Fruit fly (Drosophila melanogaster) whole organism, embryonic: ENCODE measurements around the gene CG9550.

ENCODE experiments used
- Antp ChIP-seq: fragments of 200-800 bp; sonication (Bioruptor generic); optimal IDR thresholded peaks from 3 replicates; lab custom pipeline; 2016; ENCODE audit warnings: missing biosample characterization, missing genetic modification characterization
- BtbVII ChIP-seq: fragments of 200-800 bp; sonication (Bioruptor generic); optimal IDR thresholded peaks from 3 replicates; lab custom pipeline; 2017; ENCODE audit warnings: missing biosample characterization, mild to moderate bottlenecking, missing genetic modification characterization
- CG12071 ChIP-seq: fragments of 200-800 bp; sonication (Bioruptor generic); optimal IDR thresholded peaks from 3 replicates; lab custom pipeline; 2018; ENCODE audit warnings: missing biosample characterization, mild to moderate bottlenecking, missing genetic modification characterization
- CG13894 ChIP-seq: fragments of 200-800 bp; sonication (Bioruptor generic); optimal IDR thresholded peaks from 3 replicates; lab custom pipeline; 2018; ENCODE audit warnings: missing biosample characterization, mild to moderate bottlenecking, missing genetic modification characterization, moderate library complexity
- CG1529 ChIP-seq: fragments of 200-800 bp; sonication (Bioruptor generic); optimal IDR thresholded peaks from 3 replicates; lab custom pipeline; 2018; ENCODE audit warnings: missing biosample characterization, missing genetic modification characterization
- CG16813 ChIP-seq: fragments of 200-800 bp; sonication (Bioruptor generic); IDR thresholded peaks from 3 replicates; pipeline ENCODE4 v1.3.6; 2022; ENCODE audit warnings: missing biosample characterization, missing genetic modification characterization; ENCODE audit not compliant: partially characterized antibody
- CG17361 ChIP-seq: fragments of 200-800 bp; sonication (Bioruptor generic); IDR thresholded peaks from 3 replicates; pipeline ENCODE4 v1.3.6; 2022; ENCODE audit warnings: missing biosample characterization, missing genetic modification characterization
- CG17385 ChIP-seq: fragments of 200-800 bp; sonication (Bioruptor generic); optimal IDR thresholded peaks from 3 replicates; lab custom pipeline; 2018; ENCODE audit warnings: missing biosample characterization, mild to moderate bottlenecking, missing genetic modification characterization
- CG17912 ChIP-seq: fragments of 200-800 bp; sonication (Bioruptor generic); optimal IDR thresholded peaks from 2 replicates; lab custom pipeline; 2018; ENCODE audit warnings: missing biosample characterization, mild to moderate bottlenecking, missing genetic modification characterization
- CG2120 ChIP-seq: fragments of 200-800 bp; sonication (Bioruptor generic); optimal IDR thresholded peaks from 3 replicates; lab custom pipeline; 2016; ENCODE audit warnings: missing biosample characterization, missing genetic modification characterization
- CG2875 ChIP-seq: fragments of 200-800 bp; sonication (Bioruptor generic); optimal IDR thresholded peaks from 2 replicates; lab custom pipeline; 2017; ENCODE audit warnings: missing biosample characterization, mild to moderate bottlenecking, missing genetic modification characterization, missing genetic modification reagents
- CG30431 ChIP-seq: fragments of 200-800 bp; sonication (Bioruptor generic); optimal IDR thresholded peaks from 2 replicates; lab custom pipeline; 2017; ENCODE audit warnings: missing biosample characterization, missing genetic modification characterization
- CG32772 ChIP-seq: fragments of 200-800 bp; sonication (Bioruptor generic); IDR thresholded peaks from 2 replicates; pipeline ENCODE4 v1.3.6; 2022; ENCODE audit warnings: missing biosample characterization, missing genetic modification characterization
- CG4730 ChIP-seq: fragments of 200-800 bp; sonication (Bioruptor generic); IDR thresholded peaks from 2 replicates; pipeline ENCODE4 v1.3.6; 2022; ENCODE audit warnings: missing biosample characterization, missing genetic modification characterization
- CG6254 ChIP-seq: fragments of 200-800 bp; sonication (Bioruptor generic); optimal IDR thresholded peaks from 3 replicates; lab custom pipeline; 2017; ENCODE audit warnings: mild to moderate bottlenecking, missing biosample characterization, missing genetic modification reagents, missing genetic modification characterization
- CG7271 ChIP-seq: fragments of 200-800 bp; sonication (Bioruptor generic); optimal IDR thresholded peaks from 2 replicates; lab custom pipeline; 2018; ENCODE audit warnings: missing biosample characterization, mild to moderate bottlenecking, missing genetic modification characterization, moderate library complexity
- CG8281 ChIP-seq: fragments of 200-800 bp; sonication (Bioruptor generic); optimal IDR thresholded peaks from 2 replicates; lab custom pipeline; 2018; ENCODE audit warnings: missing biosample characterization, mild to moderate bottlenecking, missing genetic modification characterization, moderate library complexity
- CG8944 ChIP-seq: fragments of 200-800 bp; sonication (Bioruptor generic); optimal IDR thresholded peaks from 3 replicates; lab custom pipeline; 2016; ENCODE audit warnings: missing biosample characterization, missing genetic modification characterization
- CG9437 ChIP-seq: fragments of 200-800 bp; sonication (Bioruptor generic); optimal IDR thresholded peaks from 2 replicates; lab custom pipeline; 2018; ENCODE audit warnings: missing biosample characterization, mild to moderate bottlenecking, missing genetic modification characterization
- CG9797 ChIP-seq: fragments of 200-800 bp; sonication (Bioruptor generic); optimal IDR thresholded peaks from 3 replicates; lab custom pipeline; 2018; ENCODE audit warnings: missing biosample characterization, mild to moderate bottlenecking, missing genetic modification characterization
- Dll ChIP-seq: fragments of 200-800 bp; sonication (Bioruptor generic); IDR thresholded peaks from 4 replicates; pipeline ENCODE4 v1.3.6; 2022; ENCODE audit warnings: missing biosample characterization, missing genetic modification characterization; ENCODE audit not compliant: partially characterized antibody
- Elba2 ChIP-seq: fragments of 200-800 bp; sonication (Bioruptor generic); optimal IDR thresholded peaks from 3 replicates; lab custom pipeline; 2016; ENCODE audit warnings: missing biosample characterization, missing genetic modification characterization
- Gug ChIP-seq: fragments of 200-800 bp; sonication (Bioruptor generic); IDR thresholded peaks from 4 replicates; pipeline ENCODE4 v1.3.6; 2022; ENCODE audit warnings: missing biosample characterization, missing genetic modification characterization
- Hr78 ChIP-seq, 2 experiments: fragments of 200-800 bp in 1 of 2; fragments of >200 bp in 1 of 2; sonication (Bioruptor generic) in 1 of 2; optimal IDR thresholded peaks; 2 replicates each; lab custom pipeline; 2017 to 2019; ENCODE audit warnings: missing biosample characterization in 2 of 2, missing genetic modification characterization in 2 of 2, mild to moderate bottlenecking in 1 of 2, moderate library complexity in 1 of 2
- NC2β ChIP-seq: fragments of 200-800 bp; sonication (Bioruptor generic); optimal IDR thresholded peaks from 2 replicates; lab custom pipeline; 2016; ENCODE audit warnings: missing biosample characterization, missing genetic modification characterization
- Poxn ChIP-seq: fragments of 200-800 bp; sonication (Bioruptor generic); IDR thresholded peaks from 2 replicates; pipeline ENCODE4 v1.3.6; 2022; ENCODE audit warnings: missing biosample characterization, missing genetic modification characterization
- Xbp1 ChIP-seq: fragments of 200-800 bp; sonication (Bioruptor generic); optimal IDR thresholded peaks from 3 replicates; lab custom pipeline; 2016; ENCODE audit warnings: missing biosample characterization, mild to moderate bottlenecking, missing genetic modification characterization
- cato ChIP-seq: fragments of 200-800 bp; sonication (Bioruptor generic); optimal IDR thresholded peaks from 2 replicates; lab custom pipeline; 2016; ENCODE audit warnings: missing biosample characterization, missing genetic modification characterization, borderline replicate concordance
- crp ChIP-seq, 2 experiments: fragments of 200-800 bp; sonication (Bioruptor generic); optimal IDR thresholded peaks; 2 replicates in 1 of 2; 3 replicates in 1 of 2; lab custom pipeline; 2017; ENCODE audit warnings: missing biosample characterization in 2 of 2, missing genetic modification characterization in 2 of 2, mild to moderate bottlenecking in 1 of 2, moderate library complexity in 1 of 2
- dmrt11E ChIP-seq: fragments of 200-800 bp; sonication (Bioruptor generic); optimal IDR thresholded peaks from 3 replicates; lab custom pipeline; 2018; ENCODE audit warnings: missing biosample characterization, mild to moderate bottlenecking, missing genetic modification characterization, moderate library complexity
- emc ChIP-seq: fragments of 200-800 bp; sonication (Bioruptor generic); optimal IDR thresholded peaks from 2 replicates; lab custom pipeline; 2016; ENCODE audit warnings: missing biosample characterization, missing genetic modification characterization
- ftz-f1 ChIP-seq: fragments of 200-800 bp; sonication (Bioruptor generic); optimal IDR thresholded peaks from 2 replicates; lab custom pipeline; 2016; ENCODE audit warnings: missing biosample characterization, missing genetic modification characterization
- hth ChIP-seq: fragments of >200 bp; optimal IDR thresholded peaks from 2 replicates; lab custom pipeline; 2017; ENCODE audit warnings: inconsistent platforms
- ind ChIP-seq: fragments of 200-800 bp; sonication (Bioruptor generic); optimal IDR thresholded peaks from 3 replicates; lab custom pipeline; 2016; ENCODE audit warnings: missing biosample characterization, missing genetic modification characterization
- kah ChIP-seq: fragments of 200-800 bp; sonication (Bioruptor generic); optimal IDR thresholded peaks from 2 replicates; lab custom pipeline; 2018; ENCODE audit warnings: missing biosample characterization, mild to moderate bottlenecking, missing genetic modification characterization
- nerfin-1 ChIP-seq: fragments of 200-800 bp; sonication (Bioruptor generic); optimal IDR thresholded peaks from 3 replicates; lab custom pipeline; 2019; ENCODE audit warnings: missing biosample characterization, mild to moderate bottlenecking, missing genetic modification characterization, moderate library complexity
- nmo ChIP-seq: fragments of 200-800 bp; sonication (Bioruptor generic); optimal IDR thresholded peaks from 2 replicates; lab custom pipeline; 2018; ENCODE audit warnings: missing biosample characterization, mild to moderate bottlenecking, missing genetic modification characterization, moderate library complexity
- pan ChIP-seq, 4 experiments: fragments of >200 bp in 3 of 4; fragments of 200-800 bp in 1 of 4; sonication (Bioruptor generic) in 1 of 4; optimal IDR thresholded peaks in 3 of 4; IDR thresholded peaks in 1 of 4; 2 replicates each; pipeline versions ENCODE4 v1.3.6 to Lab custom; 2017 to 2022; ENCODE audit warnings: missing biosample characterization in 2 of 4, missing genetic modification characterization in 2 of 4, mixed read lengths in 1 of 4
- pb ChIP-seq: fragments of 200-800 bp; sonication (Bioruptor generic); optimal IDR thresholded peaks from 3 replicates; lab custom pipeline; 2016; ENCODE audit warnings: missing biosample characterization, missing genetic modification characterization
- pho ChIP-seq: fragments of 200-800 bp; sonication (Bioruptor generic); optimal IDR thresholded peaks from 2 replicates; lab custom pipeline; 2016; ENCODE audit warnings: missing biosample characterization, missing genetic modification characterization
- phol ChIP-seq: fragments of 200-800 bp; sonication (Bioruptor generic); optimal IDR thresholded peaks from 3 replicates; lab custom pipeline; 2018; ENCODE audit warnings: missing biosample characterization, mild to moderate bottlenecking, missing genetic modification characterization, moderate library complexity
- pnt ChIP-seq: fragments of 200-800 bp; sonication (Bioruptor generic); optimal IDR thresholded peaks from 3 replicates; lab custom pipeline; 2016; ENCODE audit warnings: missing biosample characterization, missing genetic modification characterization
- rib ChIP-seq: fragments of 200-800 bp; sonication (Bioruptor generic); IDR thresholded peaks from 2 replicates; pipeline ENCODE4 v1.3.6; 2022; ENCODE audit warnings: missing biosample characterization, missing genetic modification characterization
- row ChIP-seq: fragments of 200-800 bp; sonication (Bioruptor generic); IDR thresholded peaks from 3 replicates; pipeline ENCODE4 v1.3.6; 2022; ENCODE audit warnings: missing biosample characterization, missing genetic modification characterization
- sd ChIP-seq: fragments of 200-800 bp; sonication (Bioruptor generic); optimal IDR thresholded peaks from 3 replicates; lab custom pipeline; 2018; ENCODE audit warnings: missing biosample characterization, mild to moderate bottlenecking, missing genetic modification characterization, moderate library complexity
- trh ChIP-seq: fragments of 200-800 bp; sonication (Bioruptor generic); optimal IDR thresholded peaks from 2 replicates; lab custom pipeline; 2016; ENCODE audit warnings: missing biosample characterization, missing genetic modification characterization
- zen2 ChIP-seq: fragments of 200-800 bp; sonication (Bioruptor generic); IDR thresholded peaks from 3 replicates; pipeline ENCODE4 v1.3.6; 2022; ENCODE audit warnings: missing biosample characterization, missing genetic modification characterization; ENCODE audit not compliant: partially characterized antibody
- zfh1 ChIP-seq: fragments of 200-800 bp; sonication (Bioruptor generic); IDR thresholded peaks from 3 replicates; pipeline ENCODE4 v1.3.6; 2022; ENCODE audit warnings: missing biosample characterization, missing genetic modification characterization

Gene CG9550

DNA sequence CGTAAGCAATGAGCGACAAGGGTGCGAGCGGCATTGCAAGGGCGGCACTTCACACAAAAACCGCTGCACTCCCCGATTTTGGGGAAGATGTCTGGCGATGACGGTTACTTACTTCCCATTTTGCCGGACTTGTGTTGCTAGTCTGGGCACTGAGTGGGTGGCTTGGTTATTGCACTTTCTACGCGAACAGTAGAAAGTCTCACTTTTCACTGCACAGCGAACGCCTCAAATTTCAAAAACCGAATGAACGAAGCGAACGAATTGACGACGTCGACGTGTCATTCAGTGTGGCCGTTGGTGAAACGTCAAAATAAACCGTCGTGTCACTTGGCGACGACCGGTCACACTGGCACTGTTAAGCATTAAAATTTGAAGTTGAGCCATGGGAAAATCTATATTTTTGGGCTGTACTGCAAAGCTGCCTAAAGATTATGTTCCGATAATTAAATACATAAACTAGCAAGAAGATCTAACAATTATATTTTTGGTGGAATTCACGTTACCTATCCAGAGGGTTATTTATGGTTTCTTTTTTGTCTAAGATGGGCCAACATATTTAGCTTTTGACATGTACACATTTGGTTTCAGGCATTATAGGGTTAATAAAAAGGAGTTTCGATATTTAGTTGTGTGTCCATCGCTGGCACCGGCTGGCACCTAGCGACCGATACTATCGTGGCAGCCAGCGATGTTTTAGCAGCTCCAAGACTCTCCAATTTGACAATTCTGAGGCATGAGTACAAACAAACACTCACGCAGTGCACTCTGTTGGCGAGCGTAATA, 16.4 kb upstream of the CG9550 start, which contains the start of the genes Sec61alpha and Daxx (continued):
- TF ChIP-seq ind (GFP tag; lab: Kevin White, UChicago) (peak; percentile 88), hth (lab: Kevin White, UChicago) (no peak), CG7271 (no peak), NC2β (GFP tag; lab: Kevin White, UChicago) (peak; percentile 75), crp (GFP tag; optimal IDR thresholded peaks at IDR 0.05; lab: Kevin White, UChicago) (peak in 1 of 2 experiments; percentile 65), pnt (GFP tag; lab: Kevin White, UChicago) (peak; percentile 91), CG8944 (GFP tag; lab: Kevin White, UChicago) (peak; percentile 90), BtbVII (GFP tag; lab: Kevin White, UChicago) (peak; percentile 25), emc (peak; percentile 75), CG2875 (GFP tag; lab: Kevin White, UChicago) (peak; percentile 19), cato (GFP tag; lab: Kevin White, UChicago) (peak; percentile 84), phol (tag; lab: Kevin White, UChicago) (peak; percentile 87), nerfin-1 (tag; lab: Kevin White, UChicago) (peak; percentile 58), pb (GFP tag; lab: Kevin White, UChicago) (peak; percentile 68), CG9797 (GFP tag; lab: Kevin White, UChicago) (peak; percentile 95), CG2120 (GFP tag; lab: Kevin White, UChicago) (peak; percentile 95), CG8281 (tag; lab: Kevin White, UChicago) (peak; percentile 52), CG12071 (GFP tag; lab: Kevin White, UChicago) (peak; percentile 21), Elba2 (GFP tag; lab: Kevin White, UChicago) (peak; percentile 43), Poxn (GFP tag; lab: Robert Waterston, UW) (peak; percentile 75; the same call in 1 of the 2 replicates), Antp (GFP tag; lab: Kevin White, UChicago) (peak; percentile 93), pho (GFP tag; lab: Kevin White, UChicago) (peak; percentile 94), Dll (GFP tag; lab: Robert Waterston, UW) (peak; percentile 97), ftz-f1 (GFP tag; lab: Kevin White, UChicago) (peak; percentile 27), kah (GFP tag; lab: Kevin White, UChicago) (peak; percentile 37), row (peak; percentile 94), dmrt11E (peak; percentile 74), Gug (GFP tag; lab: Robert Waterston, UW) (peak; percentile 92), CG1529 (GFP tag; lab: Kevin White, UChicago) (peak; percentile 50), nmo (GFP tag; lab: Kevin White, UChicago) (peak; percentile 87), CG32772 (GFP tag; lab: Robert Waterston, UW) (peak; percentile 79), zen2 (peak; percentile 99), zfh1 (GFP tag; lab: Robert Waterston, UW) (peak; percentile 69; the same call in 2 of the 3 replicates), CG4730 (peak; percentile 68), CG17912 (no peak), CG13894 (tag; lab: Kevin White, UChicago) (peak; percentile 81), Hr78 (GFP tag; optimal IDR thresholded peaks at IDR 0.05; lab: Kevin White, UChicago) (peak in 1 of 2 experiments; percentile 38), CG17361 (GFP tag; lab: Robert Waterston, UW) (peak; percentile 83), trh (peak; percentile 65), CG17385 (GFP tag; lab: Kevin White, UChicago) (peak; percentile 58), sd (tag; lab: Kevin White, UChicago) (peak; percentile 46), Xbp1 (GFP tag; lab: Kevin White, UChicago) (peak; percentile 89), pan (optimal IDR thresholded peaks at IDR 0.05; lab: Kevin White, UChicago) (no peak), pan (GFP tag; optimal IDR thresholded peaks at IDR 0.05 in 1 of 2, IDR thresholded peaks at IDR 0.05 in 1 of 2) (peak in 1 of 2 experiments; percentile 84), rib (GFP tag; lab: Robert Waterston, UW) (peak; percentile 71), CG9437 (GFP tag; lab: Kevin White, UChicago) (peak; percentile 22), CG6254 (GFP tag; lab: Kevin White, UChicago) (no peak), CG16813 (GFP tag; lab: Robert Waterston, UW) (peak; percentile 100), CG30431 (GFP tag; lab: Kevin White, UChicago) (peak; percentile 60)
